Fruit fly (Drosophila melanogaster): ENCODE measurements around the gene CG11570.

DNA sequence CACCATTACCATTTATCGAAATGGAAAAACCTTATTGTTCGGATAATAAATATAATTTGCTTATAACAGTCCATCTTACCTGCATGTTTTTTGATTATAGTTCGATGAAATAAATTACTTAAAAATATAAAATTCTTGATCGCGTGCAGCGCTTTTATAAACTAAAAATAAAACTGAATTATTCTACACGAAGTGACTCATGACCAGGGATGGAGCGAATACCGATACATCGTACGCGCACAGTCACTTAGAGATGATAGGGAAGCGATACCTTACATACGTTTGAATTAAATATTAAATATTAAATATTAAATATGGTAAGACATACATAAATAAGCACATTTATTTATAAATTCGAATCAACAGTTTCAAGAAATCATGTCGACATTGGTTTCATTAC, 35.4 kb upstream of the CG11570 start, which contains the start of gene viaf:
- TF ChIP-seq CG8478 (optimal IDR thresholded peaks at IDR 0.05): no peak
- TF ChIP-seq Dll (optimal IDR thresholded peaks at IDR 0.05): no peak
